Fruit fly (Drosophila melanogaster): ENCODE data around the gene CG31789.

The CG31789 gene

dm6 chr2L:18576250-18576649 lies 29.5 kb upstream of the CG31789 start:
- no peak for TF ChIP-seq CG8944 (GFP tag; optimal IDR thresholded peaks at IDR 0.05)
- no peak for TF ChIP-seq gt (GFP tag; IDR thresholded peaks at IDR 0.05)
- peak; percentile 99 for TF ChIP-seq CG9437 (GFP tag; optimal IDR thresholded peaks at IDR 0.05)
- TF ChIP-seq CG17612 (GFP tag; IDR thresholded peaks at IDR 0.05) = no peak
- peak; percentile 94 for TF ChIP-seq z (GFP tag; IDR thresholded peaks at IDR 0.05)
- TF ChIP-seq stwl (tag; optimal IDR thresholded peaks at IDR 0.05) = peak; percentile 10
- peak; percentile 18; the same call in 1 of the 2 replicates for TF ChIP-seq CG13287 (GFP tag; IDR thresholded peaks at IDR 0.05; ENCODE audit: partially characterized antibody)
- no peak for TF ChIP-seq ro (GFP tag; IDR thresholded peaks at IDR 0.05)
- no peak for TF ChIP-seq CG6175 (GFP tag; IDR thresholded peaks at IDR 0.05)

dm6 chr2L:18584617-18585016 lies 21.1 kb upstream of the CG31789 start:
- TF ChIP-seq caup (GFP tag; optimal IDR thresholded peaks at IDR 0.05; ENCODE audit: severe bottlenecking) = no peak
- TF ChIP-seq eyg (GFP tag; optimal IDR thresholded peaks at IDR 0.05) = no peak
- 0 out of 2 replicates have a peak, but pooled peaks have one; percentile 33 for TF ChIP-seq dati (GFP tag; IDR thresholded peaks at IDR 0.05)
- TF ChIP-seq CG11560 (tag; IDR thresholded peaks at IDR 0.05) = no peak
- no peak for TF ChIP-seq Hr3 (GFP tag; optimal IDR thresholded peaks at IDR 0.05)
- TF ChIP-seq Aef1 (GFP tag; IDR thresholded peaks at IDR 0.05) = no peak
- TF ChIP-seq CG15011 (GFP tag; optimal IDR thresholded peaks at IDR 0.05) = no peak
- TF ChIP-seq CG11093 (GFP tag; IDR thresholded peaks at IDR 0.05) = no peak
- TF ChIP-seq Rx (GFP tag; IDR thresholded peaks at IDR 0.05) = peak; percentile 44; the same call in 1 of the 2 replicates
- TF ChIP-seq HmgZ (tag; optimal IDR thresholded peaks at IDR 0.05) = no peak
- TF ChIP-seq scrt (GFP tag; optimal IDR thresholded peaks at IDR 0.05) = no peak
- no peak for TF ChIP-seq CG7987 (GFP tag; optimal IDR thresholded peaks at IDR 0.05)
- no peak for TF ChIP-seq CG3847 (GFP tag; IDR thresholded peaks at IDR 0.05)
- TF ChIP-seq emc (GFP tag; optimal IDR thresholded peaks at IDR 0.05) = no peak
- TF ChIP-seq CG4730 (GFP tag; IDR thresholded peaks at IDR 0.05) = no peak
- no peak for TF ChIP-seq ssp (GFP tag; IDR thresholded peaks at IDR 0.05)
- no peak for TF ChIP-seq CG13123 (GFP tag; optimal IDR thresholded peaks at IDR 0.05)
- TF ChIP-seq Oli (tag; optimal IDR thresholded peaks at IDR 0.05) = no peak
- no peak for TF ChIP-seq CG34224 (GFP tag; IDR thresholded peaks at IDR 0.05; ENCODE audit: partially characterized antibody)
- no peak for TF ChIP-seq CG16813 (GFP tag; IDR thresholded peaks at IDR 0.05; ENCODE audit: partially characterized antibody)
- no peak for TF ChIP-seq D19B (GFP tag; optimal IDR thresholded peaks at IDR 0.05)
- TF ChIP-seq CG10431 (GFP tag; optimal IDR thresholded peaks at IDR 0.05) = no peak
- TF ChIP-seq CG6765 (GFP tag; optimal IDR thresholded peaks at IDR 0.05) = no peak
- TF ChIP-seq nerfin-1 (tag; optimal IDR thresholded peaks at IDR 0.05) = no peak
- TF ChIP-seq Hey (tag; optimal IDR thresholded peaks at IDR 0.05) = no peak
- no peak for TF ChIP-seq GATAe (GFP tag; conservative IDR thresholded peaks at IDR 0.05)
- no peak for TF ChIP-seq CG11456 (GFP tag; IDR thresholded peaks at IDR 0.05)
- no peak for TF ChIP-seq CG8478 (optimal IDR thresholded peaks at IDR 0.05)
- TF ChIP-seq Oaz (GFP tag; IDR thresholded peaks at IDR 0.05) = no peak
- no peak for TF ChIP-seq CG17802 (tag; optimal IDR thresholded peaks at IDR 0.05)
- no peak for TF ChIP-seq HLH3B (GFP tag; IDR thresholded peaks at IDR 0.05)
- no peak for TF ChIP-seq CG4404 (GFP tag; IDR thresholded peaks at IDR 0.05)
- TF ChIP-seq luna (GFP tag; optimal IDR thresholded peaks at IDR 0.05) = no peak
- no peak for TF ChIP-seq CG34376 (GFP tag; optimal IDR thresholded peaks at IDR 0.05)
- TF ChIP-seq CG17361 (GFP tag; IDR thresholded peaks at IDR 0.05) = 0 out of 3 replicates have a peak, but pooled peaks have one; percentile 21
- no peak for TF ChIP-seq CG11695 (GFP tag; IDR thresholded peaks at IDR 0.05)
- no peak for TF ChIP-seq PHDP (tag; optimal IDR thresholded peaks at IDR 0.05)
- TF ChIP-seq ftz-f1 (GFP tag; optimal IDR thresholded peaks at IDR 0.05) = no peak
- TF ChIP-seq dmrt11E (tag; optimal IDR thresholded peaks at IDR 0.05) = no peak
- TF ChIP-seq NFAT (GFP tag; IDR thresholded peaks at IDR 0.05) = no peak
- no peak for TF ChIP-seq CG9609 (GFP tag; optimal IDR thresholded peaks at IDR 0.05)
- TF ChIP-seq CG2678 (tag; optimal IDR thresholded peaks at IDR 0.05) = peak; percentile 49
- TF ChIP-seq NK7.1 (GFP tag; optimal IDR thresholded peaks at IDR 0.05) = no peak
